Worm (Caenorhabditis elegans): ENCODE results near the gene ZK1307.8.
A peak's percentile ranks its signal among the peaks of the same experiment; 100 is the strongest.

The ZK1307.8 gene

DNA sequence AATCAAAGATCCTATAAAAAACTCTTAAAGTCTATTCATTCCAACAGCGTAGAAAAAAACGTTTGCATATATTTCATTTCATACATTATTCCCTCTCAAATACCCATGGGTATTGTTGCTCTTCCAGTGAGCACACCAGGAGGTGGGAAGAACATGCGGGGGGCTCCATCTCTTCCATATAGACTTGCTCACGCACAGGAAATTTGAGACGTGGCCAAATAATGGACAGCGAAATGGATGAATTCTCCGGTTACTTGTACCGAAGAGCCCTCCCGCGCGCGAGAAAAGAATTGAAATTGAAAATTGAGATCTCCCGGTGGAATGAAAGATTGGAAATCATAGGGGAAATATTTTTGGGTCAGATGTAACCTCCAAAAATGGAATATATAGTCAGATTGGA lies 46.8 kb upstream of the ZK1307.8 start:
- TF ChIP-seq nfyb-1 (GFP tag; IDR thresholded peaks at IDR 0.05), result 0 out of 2 replicates have a peak, but pooled peaks have one; percentile 33
- no peak for TF ChIP-seq ceh-91 (GFP tag; IDR thresholded peaks at IDR 0.05)

DNA sequence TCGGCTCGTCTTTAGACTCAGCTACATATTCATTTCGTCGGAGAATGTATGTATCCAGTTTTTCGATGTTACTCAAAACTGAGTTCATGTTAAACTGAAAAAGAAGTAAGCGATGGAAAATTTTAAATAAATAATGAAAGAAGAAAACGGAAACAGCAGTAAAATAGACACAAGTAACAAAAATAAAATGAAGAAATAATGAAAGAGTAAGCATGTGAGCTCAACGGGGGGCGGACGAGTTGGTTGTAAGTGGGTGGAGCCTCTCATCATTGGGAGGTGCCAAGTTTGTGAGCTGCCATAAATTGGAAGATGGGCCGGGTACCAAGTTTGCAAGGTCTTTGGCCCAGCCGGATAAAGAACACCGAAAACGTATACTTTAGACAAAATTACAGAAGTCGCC lies 41.0 kb upstream of the ZK1307.8 start, which contains the start of gene wee-1.1:
TSS of gene wee-1.1 (minus strand) at position 101 of the 400 bp plus-strand sequence.
- TF ChIP-seq attf-5 (GFP tag; optimal IDR thresholded peaks at IDR 0.05) (no peak), sdz-38 (tag; optimal IDR thresholded peaks at IDR 0.05) (no peak), snpc-4 (GFP tag; optimal IDR thresholded peaks at IDR 0.05) (no peak), snpc-4 (tag; optimal IDR thresholded peaks at IDR 0.05) (no peak), ets-4 (GFP tag; optimal IDR thresholded peaks at IDR 0.05) (no peak), hlh-12 (tag; optimal IDR thresholded peaks at IDR 0.05) (no peak), egl-18 (GFP tag; IDR thresholded peaks at IDR 0.05) (no peak), let-607 (tag; optimal IDR thresholded peaks at IDR 0.05) (no peak), nhr-27 (tag; optimal IDR thresholded peaks at IDR 0.05) (no peak), atf-7 (tag; optimal IDR thresholded peaks at IDR 0.05) (no peak), unc-130 (GFP tag; optimal IDR thresholded peaks at IDR 0.05) (no peak), F55B11.4 (tag; optimal IDR thresholded peaks at IDR 0.05; ENCODE audit: borderline replicate concordance, insufficient read depth) (no peak), F22D6.2 (tag; optimal IDR thresholded peaks at IDR 0.05) (no peak), mxl-1 (tag; optimal IDR thresholded peaks at IDR 0.05) (no peak), akir-1 (GFP tag; optimal IDR thresholded peaks at IDR 0.05) (no peak), zfh-2 (GFP tag; conservative IDR thresholded peaks at IDR 0.05) (no peak), lin-35 (GFP tag; optimal IDR thresholded peaks at IDR 0.05) (no peak), madf-8 (GFP tag; conservative IDR thresholded peaks at IDR 0.05) (no peak), madf-3 (GFP tag; IDR thresholded peaks at IDR 0.05) (no peak)

DNA sequence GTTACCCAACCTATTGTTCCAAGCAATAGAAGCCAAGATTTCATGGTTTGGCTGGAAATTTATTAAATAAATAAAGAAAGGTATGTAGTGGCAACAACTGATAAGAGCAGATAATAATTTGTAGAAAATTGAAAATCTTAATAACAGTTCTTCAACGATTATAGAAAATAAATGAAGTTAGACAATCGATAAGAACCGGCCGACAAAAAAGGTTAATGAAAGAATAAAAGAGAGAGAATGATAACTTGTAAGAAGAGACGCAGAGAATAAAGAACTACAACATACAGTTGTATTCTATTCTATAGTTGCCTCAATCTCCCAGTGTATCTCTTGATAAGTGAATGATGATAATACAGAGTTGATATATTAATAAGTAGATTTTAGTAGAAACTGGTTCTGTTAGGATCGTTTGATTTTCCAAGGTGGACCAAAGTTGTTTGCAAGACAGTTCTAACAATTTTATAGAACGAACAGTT lies 37.6 kb upstream of the ZK1307.8 start, which contains the start of gene ugt-58:
TSS of gene ugt-58 (minus strand) at position 51 of the 476 bp plus-strand sequence.
- TF ChIP-seq nfyb-1 (GFP tag; IDR thresholded peaks at IDR 0.05) (no peak), nhr-80 (tag; optimal IDR thresholded peaks at IDR 0.05) (peak; percentile 5)

DNA sequence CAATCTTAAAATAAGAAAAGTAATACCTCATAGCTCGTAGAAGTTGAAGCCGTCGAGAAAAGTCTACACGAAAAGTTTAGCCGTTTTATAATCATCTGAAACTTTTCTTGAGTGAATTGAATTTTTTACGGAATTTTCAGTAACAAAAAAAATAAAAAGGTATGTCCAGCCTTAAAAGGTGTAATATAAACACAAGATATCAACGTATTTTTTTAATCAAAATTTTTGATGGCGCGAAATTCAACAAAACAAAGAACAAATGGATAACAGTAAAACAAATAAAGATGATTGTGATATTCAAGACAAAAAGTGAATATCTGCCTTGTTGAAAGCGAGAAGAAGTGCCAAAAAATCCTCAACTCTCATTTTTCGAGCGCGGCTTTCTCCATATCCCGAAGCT lies 34.7 kb upstream of the ZK1307.8 start, which contains the start of gene eral-1:
TSS of gene eral-1 (minus strand) at position 101 of the 400 bp plus-strand sequence.
- TF ChIP-seq hmg-1.2 (GFP tag; IDR thresholded peaks at IDR 0.05) (no peak), lsl-1 (GFP tag; optimal IDR thresholded peaks at IDR 0.05) (no peak), nhr-120 (GFP tag; IDR thresholded peaks at IDR 0.05) (no peak), lag-1 (GFP tag; IDR thresholded peaks at IDR 0.05) (no peak), cebp-2 (GFP tag; IDR thresholded peaks at IDR 0.05) (no peak), fkh-3 (tag; optimal IDR thresholded peaks at IDR 0.05) (no peak), F57C9.4 (tag; optimal IDR thresholded peaks at IDR 0.05) (no peak), ceh-91 (GFP tag; IDR thresholded peaks at IDR 0.05) (no peak), ztf-3 (GFP tag; optimal IDR thresholded peaks at IDR 0.05) (no peak), F55B11.4 (tag; optimal IDR thresholded peaks at IDR 0.05; ENCODE audit: borderline replicate concordance, insufficient read depth) (no peak), nfya-1 (tag; optimal IDR thresholded peaks at IDR 0.05; ENCODE audit: borderline replicate concordance, insufficient read depth) (no peak)

DNA sequence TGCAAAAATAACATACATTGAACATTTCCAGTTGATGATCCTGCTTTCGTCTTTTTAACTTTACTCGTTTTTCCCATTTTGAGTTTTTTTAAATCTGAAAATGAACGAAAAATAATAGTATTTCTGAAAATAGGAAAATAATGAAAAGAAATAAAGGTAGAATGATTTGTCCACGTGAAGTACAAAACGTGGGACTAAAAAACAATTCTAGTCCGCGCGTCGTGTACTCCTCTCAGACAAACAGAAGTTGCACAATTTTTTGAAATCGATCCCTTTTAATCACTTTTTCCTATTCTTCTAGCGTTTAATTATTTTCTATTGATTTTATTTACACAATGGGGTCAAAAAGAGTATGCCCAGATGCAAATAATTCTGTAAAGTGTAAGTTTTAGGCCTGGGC lies 33.3 kb upstream of the ZK1307.8 start, which contains the start of the genes E02H1.1 and tag-124:
TSS of gene E02H1.1 (minus strand) at position 94 of the 400 bp plus-strand sequence.
TSS of gene tag-124 (plus strand) at position 222 of the 400 bp plus-strand sequence.
- TF ChIP-seq hmg-1.2 (GFP tag; IDR thresholded peaks at IDR 0.05) (no peak), nhr-179 (tag; optimal IDR thresholded peaks at IDR 0.05) (no peak), Y67H2A.10 (GFP tag; conservative IDR thresholded peaks at IDR 0.05) (no peak), B0336.3 (GFP tag; IDR thresholded peaks at IDR 0.05) (no peak), mcd-1 (GFP tag; IDR thresholded peaks at IDR 0.05) (peak; percentile 63; the same call in 1 of the 2 replicates), lin-35 (GFP tag; optimal IDR thresholded peaks at IDR 0.05) (peak in 1 of 3 experiments; percentile 48), madf-3 (GFP tag; IDR thresholded peaks at IDR 0.05) (0 out of 2 replicates have a peak, but pooled peaks have one; percentile 49), nhr-80 (tag; optimal IDR thresholded peaks at IDR 0.05) (no peak), rcor-1 (GFP tag; IDR thresholded peaks at IDR 0.05) (peak; percentile 62), B0261.1 (tag; optimal IDR thresholded peaks at IDR 0.05) (no peak), ztf-28 (GFP tag; IDR thresholded peaks at IDR 0.05) (peak; percentile 64; the same call in 1 of the 2 replicates), unc-62 (GFP tag; optimal IDR thresholded peaks at IDR 0.05) (no peak), F57C9.4 (tag; optimal IDR thresholded peaks at IDR 0.05) (no peak), ceh-40 (GFP tag; IDR thresholded peaks at IDR 0.05) (no peak), T07F8.4 (tag; optimal IDR thresholded peaks at IDR 0.05) (no peak), pbrm-1 (GFP tag; IDR thresholded peaks at IDR 0.05) (no peak), zfh-2 (GFP tag; conservative IDR thresholded peaks at IDR 0.05) (no peak)
